Worm (Caenorhabditis elegans): ENCODE data around the gene twk-43.

The twk-43 gene

ce11 chrV:13401669-13402068 is 55.6 kb downstream of the twk-43 start:
- peak; percentile 65 for TF ChIP-seq ces-1 (GFP tag; optimal IDR thresholded peaks at IDR 0.05)
- TF ChIP-seq elt-1 (tag; optimal IDR thresholded peaks at IDR 0.05; ENCODE audit: borderline replicate concordance, insufficient read depth): no peak

- peak; percentile 56 for TF ChIP-seq hlh-1 (tag; optimal IDR thresholded peaks at IDR 0.05)
- peak; percentile 24 for TF ChIP-seq unc-120 (tag; optimal IDR thresholded peaks at IDR 0.05; ENCODE audit: poor library complexity, severe bottlenecking)
- TF ChIP-seq blmp-1 (tag; optimal IDR thresholded peaks at IDR 0.05): no peak
- peak; percentile 58 for TF ChIP-seq unc-62 (GFP tag; optimal IDR thresholded peaks at IDR 0.05)
- TF ChIP-seq mab-5 (tag; optimal IDR thresholded peaks at IDR 0.05): no peak
- TF ChIP-seq cnd-1 (tag; optimal IDR thresholded peaks at IDR 0.05): peak; percentile 9
Observed at ce11 chrV:13402524-13402923, 56.4 kb downstream of the twk-43 start.

All from whole organism, mixed stage, embryonic.